Worm (Caenorhabditis elegans): ENCODE data around the gene cnt-2.

cnt-2 gene

ce11 chrIII:10700460-10700859 lies 45.6 kb downstream of the cnt-2 start, which contains the start of gene Y39A1A.20:
Gene Y39A1A.20, minus strand, starts transcription at chrIII:10700560.
- TF ChIP-seq nhr-11 (tag; optimal IDR thresholded peaks at IDR 0.05) (no peak), ceh-24 (tag; optimal IDR thresholded peaks at IDR 0.05) (no peak), pat-9 (tag; optimal IDR thresholded peaks at IDR 0.05) (no peak), ref-2 (tag; optimal IDR thresholded peaks at IDR 0.05) (no peak), npax-4 (tag; optimal IDR thresholded peaks at IDR 0.05) (no peak), lim-6 (tag; optimal IDR thresholded peaks at IDR 0.05) (no peak), pag-3 (tag; optimal IDR thresholded peaks at IDR 0.05; ENCODE audit: borderline replicate concordance) (no peak), pqm-1 (tag; optimal IDR thresholded peaks at IDR 0.05) (no peak), elt-2 (tag; optimal IDR thresholded peaks at IDR 0.05) (no peak), pax-1 (tag; optimal IDR thresholded peaks at IDR 0.05) (no peak), eyg-1 (tag; optimal IDR thresholded peaks at IDR 0.05) (no peak), ceh-22 (tag; optimal IDR thresholded peaks at IDR 0.05) (no peak), dmd-4 (tag; optimal IDR thresholded peaks at IDR 0.05; ENCODE audit: borderline replicate concordance) (no peak), pros-1 (tag; optimal IDR thresholded peaks at IDR 0.05) (no peak), ceh-34 (tag; optimal IDR thresholded peaks at IDR 0.05) (no peak)

DNA sequence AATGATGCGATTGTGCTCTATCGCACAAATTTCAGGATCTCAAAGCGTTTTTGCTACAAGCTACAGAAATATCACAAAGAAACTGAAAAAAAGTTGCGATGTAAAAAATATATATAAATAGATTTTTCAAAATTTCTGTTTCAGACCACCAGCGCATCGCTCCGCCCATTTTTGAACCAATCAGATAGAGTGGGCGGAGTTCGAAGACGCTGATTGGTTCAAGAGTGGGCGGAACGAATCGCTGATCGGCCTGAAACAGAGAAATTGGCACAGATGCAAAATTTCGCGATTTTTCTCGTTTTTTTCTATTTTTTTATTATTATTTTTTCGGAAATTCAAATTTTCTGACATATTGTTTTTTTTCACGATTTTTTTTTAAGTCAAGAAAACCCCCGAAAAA lies 48.0 kb downstream of the cnt-2 start:
- TF ChIP-seq fkh-10 (GFP tag; optimal IDR thresholded peaks at IDR 0.05) (no peak), ceh-45 (GFP tag; IDR thresholded peaks at IDR 0.05) (no peak), zip-5 (tag; optimal IDR thresholded peaks at IDR 0.05) (no peak), ets-4 (tag; optimal IDR thresholded peaks at IDR 0.05) (no peak), unc-42 (tag; optimal IDR thresholded peaks at IDR 0.05) (no peak), nfya-1 (tag; optimal IDR thresholded peaks at IDR 0.05) (peak; percentile 61), unc-55 (GFP tag; optimal IDR thresholded peaks at IDR 0.05) (no peak), T23F11.4 (GFP tag; optimal IDR thresholded peaks at IDR 0.05) (no peak)

ce11 chrIII:10703833-10704232 lies 49.0 kb downstream of the cnt-2 start:
- TF ChIP-seq C38D4.7 (GFP tag; optimal IDR thresholded peaks at IDR 0.05) = no peak
- no peak for TF ChIP-seq ref-2 (tag; optimal IDR thresholded peaks at IDR 0.05)
- no peak for TF ChIP-seq unc-55 (GFP tag; optimal IDR thresholded peaks at IDR 0.05)
- no peak for TF ChIP-seq lin-11 (tag; optimal IDR thresholded peaks at IDR 0.05)
- no peak for TF ChIP-seq ceh-45 (GFP tag; IDR thresholded peaks at IDR 0.05)
- no peak for TF ChIP-seq sox-4 (tag; optimal IDR thresholded peaks at IDR 0.05)
- TF ChIP-seq dmd-4 (tag; optimal IDR thresholded peaks at IDR 0.05; ENCODE audit: borderline replicate concordance) = no peak
- TF ChIP-seq hlh-15 (tag; optimal IDR thresholded peaks at IDR 0.05) = no peak
- no peak for TF ChIP-seq ceh-34 (tag; optimal IDR thresholded peaks at IDR 0.05)
- no peak for TF ChIP-seq pax-1 (tag; optimal IDR thresholded peaks at IDR 0.05)

- TF ChIP-seq pag-3 (tag; optimal IDR thresholded peaks at IDR 0.05; ENCODE audit: borderline replicate concordance) (no peak), sox-2 (GFP tag; IDR thresholded peaks at IDR 0.05) (no peak), T23F11.4 (GFP tag; optimal IDR thresholded peaks at IDR 0.05) (no peak)
These were observed 49.7 kb downstream of the cnt-2 start for ce11 chrIII:10704499-10704898.

- TF ChIP-seq K02D7.2 (tag; optimal IDR thresholded peaks at IDR 0.05) (no peak), pqm-1 (tag; optimal IDR thresholded peaks at IDR 0.05) (no peak), rnt-1 (tag; optimal IDR thresholded peaks at IDR 0.05) (no peak), syd-9 (tag; optimal IDR thresholded peaks at IDR 0.05) (no peak), pag-3 (tag; optimal IDR thresholded peaks at IDR 0.05; ENCODE audit: borderline replicate concordance) (no peak), ceh-6 (GFP tag; optimal IDR thresholded peaks at IDR 0.05) (no peak), C38D4.7 (GFP tag; optimal IDR thresholded peaks at IDR 0.05) (no peak)
These were observed 51.7 kb downstream of the cnt-2 start for ce11 chrIII:10706481-10706880.

DNA sequence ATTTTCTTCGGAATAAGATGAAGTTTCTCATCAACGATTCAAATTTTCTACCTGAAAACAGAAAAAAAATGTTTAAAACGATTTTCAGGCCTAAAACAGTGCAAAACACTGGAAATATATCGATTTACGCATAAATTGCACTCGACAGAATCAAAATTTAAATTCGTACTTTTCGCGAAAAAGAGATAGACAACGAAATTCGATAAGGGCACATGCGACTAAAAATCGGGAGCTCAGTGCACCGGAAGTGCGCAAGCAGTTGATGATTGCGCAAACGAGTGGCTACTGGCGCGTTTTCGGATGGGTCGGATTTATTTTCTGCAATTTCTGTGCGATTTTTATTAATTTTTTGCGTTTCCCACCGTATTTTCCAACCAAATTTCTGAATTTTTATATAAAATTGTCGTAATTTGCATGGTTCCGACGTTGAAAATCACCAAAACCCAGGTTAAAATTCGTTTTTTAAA lies 52.2 kb downstream of the cnt-2 start, which contains the start of the genes Y39A1A.21 and Y39A1A.22:
Y39A1A.21 (minus strand) TSS at position 51 of the 467 bp plus-strand sequence.
Y39A1A.22 (minus strand) TSS at position 57 of the 467 bp plus-strand sequence.
- peak; percentile 75 for TF ChIP-seq elt-2 (tag; optimal IDR thresholded peaks at IDR 0.05)
- no peak for TF ChIP-seq nhr-11 (tag; optimal IDR thresholded peaks at IDR 0.05)
- no peak for TF ChIP-seq elt-4 (tag; optimal IDR thresholded peaks at IDR 0.05)
- TF ChIP-seq nhr-232 (tag; optimal IDR thresholded peaks at IDR 0.05) = no peak
- no peak for TF ChIP-seq ceh-24 (tag; optimal IDR thresholded peaks at IDR 0.05)
- TF ChIP-seq ref-2 (tag; optimal IDR thresholded peaks at IDR 0.05) = peak; percentile 19
- TF ChIP-seq tbx-7 (tag; optimal IDR thresholded peaks at IDR 0.05) = no peak
- TF ChIP-seq ceh-6 (GFP tag; optimal IDR thresholded peaks at IDR 0.05) = peak; percentile 9
- TF ChIP-seq pha-4 (tag; optimal IDR thresholded peaks at IDR 0.05) = no peak
- no peak for TF ChIP-seq lim-6 (tag; optimal IDR thresholded peaks at IDR 0.05)
- TF ChIP-seq pros-1 (tag; optimal IDR thresholded peaks at IDR 0.05) = no peak
- no peak for TF ChIP-seq ceh-45 (GFP tag; IDR thresholded peaks at IDR 0.05)
- TF ChIP-seq unc-3 (GFP tag; conservative IDR thresholded peaks at IDR 0.05) = no peak
- TF ChIP-seq unc-3 (tag; optimal IDR thresholded peaks at IDR 0.05) = no peak
- peak; percentile 38 for TF ChIP-seq dve-1 (tag; optimal IDR thresholded peaks at IDR 0.05)
- peak; percentile 45 for TF ChIP-seq C08G9.2 (tag; optimal IDR thresholded peaks at IDR 0.05)
- TF ChIP-seq fax-1 (tag; optimal IDR thresholded peaks at IDR 0.05) = no peak
- TF ChIP-seq ceh-48 (tag; optimal IDR thresholded peaks at IDR 0.05) = peak; percentile 56
